Worm (Caenorhabditis elegans) whole organism, midembryonic: Measurements from ENCODE around the gene K09F6.7.

Experiments
- T22C8.4 ChIP-seq: fragments of 200-800 bp; sonication (Bioruptor generic); IDR thresholded peaks from 2 replicates; pipeline ENCODE4 v1.3.6; 2022; ENCODE audit warnings: missing genetic modification characterization, missing compliant biosample characterization
- cog-1 ChIP-seq: sonication (generic microtip); optimal IDR thresholded peaks from 2 replicates; lab custom pipeline; 2016; ENCODE audit warnings: missing genetic modification characterization, missing compliant biosample characterization
- flt-1 ChIP-seq: fragments of 200-800 bp; sonication (Bioruptor generic); IDR thresholded peaks from 2 replicates; pipeline ENCODE4 v1.3.6; 2022; ENCODE audit warnings: missing genetic modification characterization, missing compliant biosample characterization
- klf-2 ChIP-seq: fragments of 200-800 bp; sonication (Bioruptor generic); conservative IDR thresholded peaks from 2 replicates; pipeline ENCODE4 v1.3.6; 2022; ENCODE audit warnings: missing genetic modification reagents, missing genetic modification characterization, missing compliant biosample characterization
- med-1 ChIP-seq: sonication (generic microtip); optimal IDR thresholded peaks from 2 replicates; lab custom pipeline; 2017; ENCODE audit warnings: missing genetic modification characterization, mild to moderate bottlenecking, missing compliant biosample characterization, antibody characterized with exemption, missing genetic modification reagents; ENCODE audit not compliant: insufficient read depth
- ref-1 ChIP-seq: fragments of 200-800 bp; sonication (Bioruptor generic); conservative IDR thresholded peaks from 2 replicates; pipeline ENCODE4 v1.3.6; 2022; ENCODE audit warnings: missing genetic modification reagents, missing genetic modification characterization, missing compliant biosample characterization
- tab-1 ChIP-seq: fragments of 200-800 bp; sonication (Bioruptor generic); IDR thresholded peaks from 2 replicates; pipeline ENCODE4 v1.3.6; 2022; ENCODE audit warnings: missing genetic modification characterization, missing compliant biosample characterization
- ztf-23 ChIP-seq: fragments of 200-800 bp; sonication (Bioruptor generic); IDR thresholded peaks from 2 replicates; pipeline ENCODE4 v1.3.6; 2022; ENCODE audit warnings: missing genetic modification reagents, missing genetic modification characterization, missing compliant biosample characterization
- ztf-29 ChIP-seq: fragments of 200-800 bp; sonication (Bioruptor generic); IDR thresholded peaks from 2 replicates; pipeline ENCODE4 v1.3.6; 2022; ENCODE audit warnings: missing genetic modification reagents, missing genetic modification characterization, missing compliant biosample characterization

Gene K09F6.7

ce11 chrII:2292027-2292426, at the start of gene K09F6.7:
Gene K09F6.7, minus strand, starts transcription at chrII:2292127.
- no peak for TF ChIP-seq T22C8.4 (GFP tag; lab: Robert Waterston, UW)
- no peak for TF ChIP-seq tab-1 (GFP tag; lab: Robert Waterston, UW)
- no peak for TF ChIP-seq flt-1
- no peak for TF ChIP-seq ztf-29
- TF ChIP-seq ref-1, result no peak
- no peak for TF ChIP-seq med-1 (GFP tag; lab: Kevin White, UChicago)
- TF ChIP-seq klf-2 (GFP tag; lab: Robert Waterston, UW), result no peak
- TF ChIP-seq cog-1 (tag; lab: Kevin White, UChicago), result no peak
- no peak for TF ChIP-seq ztf-23 (GFP tag; lab: Robert Waterston, UW)

- no peak for TF ChIP-seq T22C8.4 (GFP tag; lab: Robert Waterston, UW)
- TF ChIP-seq med-1 (GFP tag; lab: Kevin White, UChicago), result no peak
- TF ChIP-seq flt-1, result no peak
- TF ChIP-seq ztf-29, result no peak
- no peak for TF ChIP-seq cog-1 (tag; lab: Kevin White, UChicago)
- no peak for TF ChIP-seq ref-1
- TF ChIP-seq tab-1 (GFP tag; lab: Robert Waterston, UW), result no peak
- no peak for TF ChIP-seq ztf-23 (GFP tag; lab: Robert Waterston, UW)
- TF ChIP-seq klf-2 (GFP tag; lab: Robert Waterston, UW), result no peak
Observed at ce11 chrII:2341515-2341914, 49.6 kb upstream of the K09F6.7 start, which contains the start of gene enri-1. Gene enri-1, minus strand, starts transcription at chrII:2341615.

- TF ChIP-seq med-1 (GFP tag; lab: Kevin White, UChicago) (no peak), flt-1 (no peak), ztf-23 (GFP tag; lab: Robert Waterston, UW) (no peak), cog-1 (tag; lab: Kevin White, UChicago) (no peak), klf-2 (GFP tag; lab: Robert Waterston, UW) (no peak), T22C8.4 (GFP tag; lab: Robert Waterston, UW) (no peak), tab-1 (GFP tag; lab: Robert Waterston, UW) (no peak)
Observed at ce11 chrII:2340974-2341373, 49.0 kb upstream of the K09F6.7 start.

ce11 chrII:2336177-2336576, 44.2 kb upstream of the K09F6.7 start:
- TF ChIP-seq ztf-29, result no peak
- no peak for TF ChIP-seq med-1 (GFP tag; lab: Kevin White, UChicago)
- no peak for TF ChIP-seq ztf-23 (GFP tag; lab: Robert Waterston, UW)
- TF ChIP-seq cog-1 (tag; lab: Kevin White, UChicago), result no peak
- no peak for TF ChIP-seq ref-1
- no peak for TF ChIP-seq T22C8.4 (GFP tag; lab: Robert Waterston, UW)
- TF ChIP-seq klf-2 (GFP tag; lab: Robert Waterston, UW), result no peak
- TF ChIP-seq flt-1, result no peak
- no peak for TF ChIP-seq tab-1 (GFP tag; lab: Robert Waterston, UW)

ce11 chrII:2335572-2335971, 43.6 kb upstream of the K09F6.7 start, which contains the start of gene F43C11.7:
Gene F43C11.7, plus strand, starts transcription at chrII:2335897.
- no peak for TF ChIP-seq ref-1

- TF ChIP-seq T22C8.4 (GFP tag; lab: Robert Waterston, UW) (no peak), ref-1 (no peak), klf-2 (GFP tag; lab: Robert Waterston, UW) (no peak), med-1 (GFP tag; lab: Kevin White, UChicago) (no peak), tab-1 (GFP tag; lab: Robert Waterston, UW) (no peak), ztf-29 (no peak), ztf-23 (GFP tag; lab: Robert Waterston, UW) (no peak), flt-1 (no peak), cog-1 (tag; lab: Kevin White, UChicago) (no peak)
Observed at ce11 chrII:2332220-2332619, 40.3 kb upstream of the K09F6.7 start, which contains the start of gene F43C11.8. Gene F43C11.8, plus strand, starts transcription at chrII:2332520.

ce11 chrII:2330462-2330861, 38.5 kb upstream of the K09F6.7 start:
- TF ChIP-seq ztf-23 (GFP tag; lab: Robert Waterston, UW), result no peak
- no peak for TF ChIP-seq ztf-29
- peak; percentile 63 for TF ChIP-seq flt-1
- TF ChIP-seq T22C8.4 (GFP tag; lab: Robert Waterston, UW), result no peak

- no peak for TF ChIP-seq tab-1 (GFP tag; lab: Robert Waterston, UW)
Observed at ce11 chrII:2328963-2329442, 37.1 kb upstream of the K09F6.7 start, which contains the start of the genes ZK1240.8 and ZK1240.1. Gene ZK1240.8, minus strand, starts transcription at chrII:2329063. Gene ZK1240.1, plus strand, starts transcription at chrII:2329392.

ce11 chrII:2324956-2325355, 33.0 kb upstream of the K09F6.7 start, which contains the start of gene ZK1240.11:
Gene ZK1240.11, plus strand, starts transcription at chrII:2325256.
- TF ChIP-seq med-1 (GFP tag; lab: Kevin White, UChicago) (no peak), tab-1 (GFP tag; lab: Robert Waterston, UW) (no peak), T22C8.4 (GFP tag; lab: Robert Waterston, UW) (no peak), klf-2 (GFP tag; lab: Robert Waterston, UW) (no peak), ztf-23 (GFP tag; lab: Robert Waterston, UW) (no peak), flt-1 (no peak), ref-1 (no peak), cog-1 (tag; lab: Kevin White, UChicago) (no peak), ztf-29 (no peak)

- TF ChIP-seq cog-1 (tag; lab: Kevin White, UChicago) (no peak), med-1 (GFP tag; lab: Kevin White, UChicago) (no peak), flt-1 (no peak), T22C8.4 (GFP tag; lab: Robert Waterston, UW) (no peak), ref-1 (no peak), ztf-23 (GFP tag; lab: Robert Waterston, UW) (no peak), ztf-29 (no peak), klf-2 (GFP tag; lab: Robert Waterston, UW) (no peak), tab-1 (GFP tag; lab: Robert Waterston, UW) (no peak)
Observed at ce11 chrII:2322857-2323518, 31.1 kb upstream of the K09F6.7 start, which contains the start of the genes ZK1240.6 and ZK1240.2. Gene ZK1240.6, minus strand, starts transcription at chrII:2322907. Gene ZK1240.2, plus strand, starts transcription at chrII:2323376.
